Fruit fly (Drosophila melanogaster): Measurements from ENCODE around the gene CG33230.

- TF ChIP-seq CrebA (GFP tag; optimal IDR thresholded peaks at IDR 0.05; ENCODE audit: borderline replicate concordance) = no peak
- TF ChIP-seq pan (optimal IDR thresholded peaks at IDR 0.05) = no peak
- TF ChIP-seq lola (GFP tag; optimal IDR thresholded peaks at IDR 0.05) = no peak
- TF ChIP-seq CG9705 (GFP tag; optimal IDR thresholded peaks at IDR 0.05) = no peak
- no peak for TF ChIP-seq Abd-B (GFP tag; optimal IDR thresholded peaks at IDR 0.05)
These were observed 28.0 kb upstream of the CG33230 start for dm6 chr3L:1590194-1590593.

All from whole organism, wandering third instar larva.